Worm (Caenorhabditis elegans): Measurements from ENCODE around the gene srg-9.
A peak's percentile ranks its signal among the peaks of the same experiment; 100 is the strongest.

The srg-9 gene

ce11 chrIII:6279453-6279852 lies 22.9 kb upstream of the srg-9 start:
- TF ChIP-seq aly-2 (tag; optimal IDR thresholded peaks at IDR 0.05) (no peak), nhr-77 (tag; optimal IDR thresholded peaks at IDR 0.05) (no peak), mdl-1 (tag; optimal IDR thresholded peaks at IDR 0.05) (no peak), pha-4 (tag; optimal IDR thresholded peaks at IDR 0.05) (no peak), nhr-76 (tag; optimal IDR thresholded peaks at IDR 0.05) (no peak), fkh-2 (tag; optimal IDR thresholded peaks at IDR 0.05) (no peak), eor-1 (tag; optimal IDR thresholded peaks at IDR 0.05) (no peak), egl-5 (tag; optimal IDR thresholded peaks at IDR 0.05) (no peak), zag-1 (tag; optimal IDR thresholded peaks at IDR 0.05) (no peak)

- TF ChIP-seq elt-1 (tag; optimal IDR thresholded peaks at IDR 0.05) (no peak), ceh-28 (tag; optimal IDR thresholded peaks at IDR 0.05) (peak; percentile 59), unc-62 (GFP tag; optimal IDR thresholded peaks at IDR 0.05) (no peak), elt-2 (tag; optimal IDR thresholded peaks at IDR 0.05) (peak; percentile 44), eor-1 (tag; optimal IDR thresholded peaks at IDR 0.05) (no peak), nhr-28 (tag; optimal IDR thresholded peaks at IDR 0.05) (no peak), nhr-76 (tag; optimal IDR thresholded peaks at IDR 0.05) (no peak), fkh-10 (GFP tag; optimal IDR thresholded peaks at IDR 0.05) (no peak), nhr-23 (tag; optimal IDR thresholded peaks at IDR 0.05) (peak; percentile 6), egl-27 (tag; optimal IDR thresholded peaks at IDR 0.05) (no peak), skn-1 (tag; optimal IDR thresholded peaks at IDR 0.05) (peak; percentile 3), ztf-4 (tag; optimal IDR thresholded peaks at IDR 0.05) (no peak), mdl-1 (tag; optimal IDR thresholded peaks at IDR 0.05) (peak; percentile 78), nfya-1 (tag; optimal IDR thresholded peaks at IDR 0.05; ENCODE audit: insufficient read depth) (peak; percentile 73), ama-1 (optimal IDR thresholded peaks at IDR 0.05) (no peak), ztf-11 (tag; optimal IDR thresholded peaks at IDR 0.05) (no peak), nhr-43 (tag; optimal IDR thresholded peaks at IDR 0.05; ENCODE audit: poor library complexity, severe bottlenecking) (peak; percentile 22), unc-39 (tag; optimal IDR thresholded peaks at IDR 0.05) (no peak), ZK546.5 (tag; optimal IDR thresholded peaks at IDR 0.05) (no peak), nhr-12 (tag; optimal IDR thresholded peaks at IDR 0.05) (no peak), ceh-82 (tag; optimal IDR thresholded peaks at IDR 0.05) (peak; percentile 14), aly-2 (tag; optimal IDR thresholded peaks at IDR 0.05) (no peak), R02D3.7 (tag; optimal IDR thresholded peaks at IDR 0.05) (peak; percentile 21), pha-4 (tag; optimal IDR thresholded peaks at IDR 0.05) (peak; percentile 62), snpc-4 (tag; optimal IDR thresholded peaks at IDR 0.05) (no peak), lin-15B (tag; optimal IDR thresholded peaks at IDR 0.05) (no peak)
Measured at ce11 chrIII:6278301-6278827, 21.8 kb upstream of the srg-9 start, which contains the start of gene C18F10.7. C18F10.7 (minus strand) TSS chrIII:6278351.

ce11 chrIII:6272868-6273267 lies 16.3 kb upstream of the srg-9 start, which contains the start of gene C18F10.2:
C18F10.2 (plus strand) TSS chrIII:6273168.
- TF ChIP-seq unc-39 (tag; optimal IDR thresholded peaks at IDR 0.05) (no peak), elt-1 (tag; optimal IDR thresholded peaks at IDR 0.05) (no peak), pqm-1 (tag; optimal IDR thresholded peaks at IDR 0.05) (no peak), ceh-28 (tag; optimal IDR thresholded peaks at IDR 0.05) (no peak), mml-1 (tag; optimal IDR thresholded peaks at IDR 0.05) (no peak)

ce11 chrIII:6270277-6270676 lies 13.7 kb upstream of the srg-9 start, which contains the start of gene srg-3:
srg-3 (minus strand) TSS chrIII:6270377.
- TF ChIP-seq nhr-76 (tag; optimal IDR thresholded peaks at IDR 0.05): no peak
- no peak for TF ChIP-seq nhr-23 (tag; optimal IDR thresholded peaks at IDR 0.05)
- TF ChIP-seq elt-1 (tag; optimal IDR thresholded peaks at IDR 0.05): no peak
- no peak for TF ChIP-seq unc-62 (GFP tag; optimal IDR thresholded peaks at IDR 0.05)
- TF ChIP-seq nhr-77 (tag; optimal IDR thresholded peaks at IDR 0.05): no peak
- TF ChIP-seq nhr-237 (tag; optimal IDR thresholded peaks at IDR 0.05): no peak
- TF ChIP-seq lin-15B (tag; optimal IDR thresholded peaks at IDR 0.05): no peak
- TF ChIP-seq tbx-2 (tag; optimal IDR thresholded peaks at IDR 0.05): no peak
- TF ChIP-seq snpc-4 (tag; optimal IDR thresholded peaks at IDR 0.05): no peak
- TF ChIP-seq aly-2 (tag; optimal IDR thresholded peaks at IDR 0.05): no peak
- no peak for TF ChIP-seq daf-12 (tag; optimal IDR thresholded peaks at IDR 0.05)
- no peak for TF ChIP-seq fkh-2 (tag; optimal IDR thresholded peaks at IDR 0.05)
- TF ChIP-seq nhr-11 (tag; optimal IDR thresholded peaks at IDR 0.05): no peak
- no peak for TF ChIP-seq R02D3.7 (tag; optimal IDR thresholded peaks at IDR 0.05)
- TF ChIP-seq egl-27 (tag; optimal IDR thresholded peaks at IDR 0.05): no peak
- TF ChIP-seq nhr-28 (tag; optimal IDR thresholded peaks at IDR 0.05): no peak
- no peak for TF ChIP-seq sea-2 (GFP tag; optimal IDR thresholded peaks at IDR 0.05)
- no peak for TF ChIP-seq lsy-12 (tag; optimal IDR thresholded peaks at IDR 0.05)

Data from whole organism, L3 larva.